Fruit fly (Drosophila melanogaster) Kc167 (cell line): Measurements from ENCODE around the gene msk.

Experiments used
- Myc ChIP-seq: fragments of >200 bp; optimal IDR thresholded peaks from 2 replicates; lab custom pipeline; 2017; ENCODE audit warnings: missing external identifiers
- Sin3A ChIP-seq: fragments of >200 bp; optimal IDR thresholded peaks from 2 replicates; lab custom pipeline; 2018; ENCODE audit warnings: missing external identifiers
- h ChIP-seq: fragments of >200 bp; optimal IDR thresholded peaks from 3 replicates; lab custom pipeline; 2018; ENCODE audit warnings: missing external identifiers
- insv ChIP-seq: fragments of >200 bp; optimal IDR thresholded peaks from 3 replicates; lab custom pipeline; 2018; ENCODE audit warnings: missing external identifiers
- psq ChIP-seq: fragments of >200 bp; optimal IDR thresholded peaks from 2 replicates; lab custom pipeline; 2017; ENCODE audit warnings: missing external identifiers
- ttk ChIP-seq: sonication (Bioruptor generic); optimal IDR thresholded peaks from 2 replicates; lab custom pipeline; 2017; ENCODE audit warnings: missing external identifiers

- TF ChIP-seq psq (lab: Kevin White, UChicago) (no peak), Sin3A (no peak), insv (lab: Kevin White, UChicago) (no peak), ttk (no peak), Myc (no peak), h (lab: Kevin White, UChicago) (no peak)
Observed at dm6 chr3L:8155324-8155723, 39.3 kb downstream of the msk start.
